Fruit fly (Drosophila melanogaster) whole organism, pupa: ENCODE results near the gene CG31274.

ENCODE experiments used
- CG10348 ChIP-seq: fragments of 200-800 bp; sonication (Bioruptor generic); IDR thresholded peaks from 2 replicates; pipeline ENCODE4 v1.3.6; 2022; ENCODE audit warnings: missing biosample characterization, missing genetic modification characterization
- CG12605 ChIP-seq: fragments of 200-800 bp; sonication (Bioruptor generic); IDR thresholded peaks from 2 replicates; pipeline ENCODE4 v1.3.6; 2022; ENCODE audit warnings: missing biosample characterization, missing genetic modification characterization
- CG32121 ChIP-seq: fragments of 200-800 bp; sonication (Bioruptor generic); IDR thresholded peaks from 2 replicates; pipeline ENCODE4 v1.3.6; 2022; ENCODE audit warnings: missing biosample characterization, missing genetic modification characterization
- EcR ChIP-seq: fragments of 200-800 bp; sonication (Bioruptor generic); optimal IDR thresholded peaks from 3 replicates; lab custom pipeline; 2019; ENCODE audit warnings: missing biosample characterization, missing genetic modification characterization, mild to moderate bottlenecking, moderate library complexity, missing genetic modification reagents

dm6 chr3R:17007336-17007735, 14.5 kb downstream of the CG31274 start:
- no peak for TF ChIP-seq CG32121
- no peak for TF ChIP-seq CG12605
- TF ChIP-seq EcR (GFP tag; lab: Kevin White, UChicago), result no peak
- TF ChIP-seq CG10348 (GFP tag; lab: Robert Waterston, UW), result no peak
